Worm (Caenorhabditis elegans): ENCODE measurements around the gene srh-24.

DNA sequence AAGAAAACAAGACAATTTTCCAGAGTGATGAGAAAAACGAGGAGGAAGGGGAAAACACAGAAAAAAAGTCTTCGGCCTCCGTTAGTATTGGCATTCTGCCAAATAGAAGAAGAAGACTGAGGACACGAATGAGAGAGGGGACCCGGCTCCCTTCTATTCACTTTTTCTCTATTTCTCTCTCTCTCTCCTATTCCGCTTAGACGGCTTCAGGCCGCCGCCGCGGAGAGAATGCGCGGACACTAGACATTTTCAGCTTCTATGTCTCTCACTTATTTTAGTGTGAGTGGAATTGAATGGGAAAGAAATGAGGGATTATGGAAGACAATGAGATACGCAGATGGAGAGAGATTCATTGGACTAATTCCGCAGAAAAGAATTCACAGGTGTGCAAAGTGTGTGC lies 46.0 kb upstream of the srh-24 start:
- no peak for TF ChIP-seq lin-40 (tag; optimal IDR thresholded peaks at IDR 0.05)
- no peak for TF ChIP-seq egrh-3 (GFP tag; IDR thresholded peaks at IDR 0.05)
- TF ChIP-seq F52B5.7 (tag; optimal IDR thresholded peaks at IDR 0.05) = no peak
- TF ChIP-seq nhr-120 (GFP tag; IDR thresholded peaks at IDR 0.05) = no peak
- no peak for TF ChIP-seq efl-1 (GFP tag; optimal IDR thresholded peaks at IDR 0.05)
- TF ChIP-seq ama-1 (optimal IDR thresholded peaks at IDR 0.05) = no peak
- no peak for TF ChIP-seq ama-1 (GFP tag; optimal IDR thresholded peaks at IDR 0.05)
- TF ChIP-seq akir-1 (GFP tag; optimal IDR thresholded peaks at IDR 0.05) = no peak
- no peak for TF ChIP-seq hmg-20 (GFP tag; IDR thresholded peaks at IDR 0.05)
- TF ChIP-seq sea-2 (GFP tag; IDR thresholded peaks at IDR 0.05) = no peak
- TF ChIP-seq F55B11.4 (tag; optimal IDR thresholded peaks at IDR 0.05; ENCODE audit: borderline replicate concordance, insufficient read depth) = no peak
- TF ChIP-seq ztf-28 (GFP tag; IDR thresholded peaks at IDR 0.05) = no peak
- TF ChIP-seq B0336.3 (GFP tag; IDR thresholded peaks at IDR 0.05) = no peak
- TF ChIP-seq F37B4.10 (GFP tag; IDR thresholded peaks at IDR 0.05) = no peak

Measured in whole organism, young adult.